Worm (Caenorhabditis elegans): ENCODE data around the gene ZK1127.4.

Gene ZK1127.4

DNA sequence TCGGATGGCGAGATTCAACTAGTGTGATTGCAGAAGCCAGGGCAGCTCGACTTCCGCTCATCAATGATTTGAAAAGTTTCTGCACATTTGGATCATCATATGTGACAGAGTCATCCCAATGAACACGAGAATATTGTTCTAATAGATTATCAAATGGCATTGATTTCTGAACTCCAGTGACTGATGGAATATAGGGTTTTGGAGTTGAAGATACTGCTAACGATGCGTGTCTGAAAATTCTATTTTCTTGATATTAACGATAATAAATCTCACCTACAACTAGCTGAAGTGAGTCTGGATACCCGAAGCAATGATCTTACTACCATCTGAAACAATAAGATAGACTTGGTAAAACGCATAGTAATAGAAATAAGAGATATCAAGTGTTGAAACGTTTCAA, 47.1 kb downstream of the ZK1127.4 start, which contains the start of gene mmaa-1:
Gene mmaa-1, minus strand, starts transcription at position 328 of the 400 bp plus-strand sequence.
- no peak for TF ChIP-seq mep-1 (tag; optimal IDR thresholded peaks at IDR 0.05)
- TF ChIP-seq fkh-4 (tag; optimal IDR thresholded peaks at IDR 0.05; ENCODE audit: borderline replicate concordance): no peak
- TF ChIP-seq vab-15 (tag; optimal IDR thresholded peaks at IDR 0.05): no peak
- TF ChIP-seq nhr-71 (tag; optimal IDR thresholded peaks at IDR 0.05): peak; percentile 10
- TF ChIP-seq elt-2 (tag; optimal IDR thresholded peaks at IDR 0.05): no peak
- TF ChIP-seq sox-4 (tag; optimal IDR thresholded peaks at IDR 0.05): no peak
- TF ChIP-seq lin-13 (GFP tag; optimal IDR thresholded peaks at IDR 0.05): no peak
- no peak for TF ChIP-seq snpc-4 (tag; optimal IDR thresholded peaks at IDR 0.05)

DNA sequence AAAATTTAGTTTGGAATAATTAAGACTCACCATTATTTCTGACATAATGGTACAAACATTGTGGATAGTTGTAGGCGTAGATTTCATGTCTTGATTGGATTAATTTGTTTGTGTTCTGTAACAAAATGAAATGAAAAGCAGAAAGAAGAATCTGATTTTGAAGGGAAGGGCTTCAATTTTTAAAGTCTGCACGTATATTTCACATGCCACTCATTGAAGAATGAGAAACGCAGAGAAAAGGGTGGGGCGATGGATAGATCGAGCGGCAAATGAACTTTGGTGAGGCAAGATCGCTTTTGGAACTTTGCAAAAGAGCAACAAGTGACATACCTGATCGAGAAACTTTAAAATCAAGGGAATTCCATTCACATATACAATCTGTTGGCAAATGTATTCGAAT, 48.5 kb downstream of the ZK1127.4 start:
- peak; percentile 21 for TF ChIP-seq nhr-71 (tag; optimal IDR thresholded peaks at IDR 0.05)
- TF ChIP-seq fkh-8 (tag; optimal IDR thresholded peaks at IDR 0.05): no peak
- no peak for TF ChIP-seq sptf-1 (tag; optimal IDR thresholded peaks at IDR 0.05)
- TF ChIP-seq unc-130 (tag; optimal IDR thresholded peaks at IDR 0.05): no peak
- no peak for TF ChIP-seq nhr-90 (tag; optimal IDR thresholded peaks at IDR 0.05; ENCODE audit: poor library complexity)
- TF ChIP-seq isw-1 (GFP tag; IDR thresholded peaks at IDR 0.05): no peak
- TF ChIP-seq hlh-17 (GFP tag; optimal IDR thresholded peaks at IDR 0.05; ENCODE audit: borderline replicate concordance): no peak
- no peak for TF ChIP-seq nhr-12 (tag; optimal IDR thresholded peaks at IDR 0.05)
- no peak for TF ChIP-seq aha-1 (tag; optimal IDR thresholded peaks at IDR 0.05)
- no peak for TF ChIP-seq lin-39 (tag; optimal IDR thresholded peaks at IDR 0.05)
- no peak for TF ChIP-seq egl-13 (tag; optimal IDR thresholded peaks at IDR 0.05)
- TF ChIP-seq lin-13 (GFP tag; optimal IDR thresholded peaks at IDR 0.05): no peak
- TF ChIP-seq jun-1 (tag; optimal IDR thresholded peaks at IDR 0.05): no peak
- TF ChIP-seq pqm-1 (tag; optimal IDR thresholded peaks at IDR 0.05): no peak
- peak; percentile 22 for TF ChIP-seq snu-23 (GFP tag; optimal IDR thresholded peaks at IDR 0.05)
- TF ChIP-seq blmp-1 (tag; optimal IDR thresholded peaks at IDR 0.05): peak; percentile 17
- TF ChIP-seq irx-1 (tag; optimal IDR thresholded peaks at IDR 0.05): no peak

- TF ChIP-seq fkh-4 (tag; optimal IDR thresholded peaks at IDR 0.05; ENCODE audit: borderline replicate concordance): no peak
- TF ChIP-seq hpl-2 (GFP tag; optimal IDR thresholded peaks at IDR 0.05): no peak
- TF ChIP-seq mab-9 (GFP tag; IDR thresholded peaks at IDR 0.05): no peak
- TF ChIP-seq C16A3.4 (tag; optimal IDR thresholded peaks at IDR 0.05): no peak
Measured at ce11 chrII:7103111-7103510, 49.4 kb downstream of the ZK1127.4 start.

Measured in whole organism, L1 larva.